Worm (Caenorhabditis elegans): ENCODE measurements around the gene crn-3.

Gene crn-3

DNA sequence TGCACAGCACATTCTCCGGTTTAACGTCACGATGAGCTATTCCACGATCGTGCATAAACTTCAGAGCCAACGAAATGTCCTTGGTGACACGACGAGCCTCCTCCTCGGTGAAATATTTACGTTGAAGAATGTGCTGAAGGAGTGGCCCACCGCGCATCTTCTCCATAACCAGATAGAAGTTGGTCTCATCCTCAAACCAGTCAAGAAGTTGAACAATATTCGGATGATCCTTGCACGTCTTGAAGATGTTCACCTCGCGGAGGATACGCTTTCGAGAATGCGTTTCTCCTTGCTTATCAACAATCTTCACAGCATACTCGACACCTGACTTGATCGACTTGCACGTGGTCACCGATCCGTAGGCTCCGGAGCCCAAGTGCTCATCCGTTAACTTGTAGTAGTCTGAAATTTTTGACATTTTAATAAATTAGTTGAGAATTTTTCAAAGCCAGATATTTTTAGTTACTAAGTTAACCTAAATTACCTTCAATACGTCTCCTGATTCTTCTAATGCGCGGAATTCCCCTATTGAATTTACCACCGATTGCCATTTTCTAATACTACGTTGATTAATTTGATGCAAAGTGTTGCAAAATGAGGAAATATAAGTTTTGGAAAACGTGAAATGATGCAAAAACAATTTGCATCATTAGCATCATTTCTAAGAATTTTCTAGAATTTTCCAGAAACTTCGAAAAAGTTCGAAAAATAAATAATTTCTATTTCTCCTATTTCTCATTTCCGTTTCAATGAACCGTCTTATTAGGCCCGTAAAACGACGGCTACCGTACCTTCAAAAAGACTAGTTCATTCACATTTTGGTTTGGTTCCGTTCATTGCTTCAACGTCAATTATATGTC, 41.7 kb upstream of the crn-3 start (continued):
- TF ChIP-seq zim-3 (tag; optimal IDR thresholded peaks at IDR 0.05) (no peak), F37B4.10 (GFP tag; IDR thresholded peaks at IDR 0.05) (no peak), sdz-38 (tag; optimal IDR thresholded peaks at IDR 0.05) (no peak), madf-3 (GFP tag; IDR thresholded peaks at IDR 0.05) (peak; percentile 70), T26A5.8 (tag; optimal IDR thresholded peaks at IDR 0.05) (no peak), ccch-3 (GFP tag; optimal IDR thresholded peaks at IDR 0.05) (no peak), lin-26 (GFP tag; IDR thresholded peaks at IDR 0.05) (peak; percentile 82), Y95B8A.8 (GFP tag; IDR thresholded peaks at IDR 0.05) (no peak), nfyb-1 (GFP tag; IDR thresholded peaks at IDR 0.05) (peak; percentile 73), lin-35 (GFP tag; optimal IDR thresholded peaks at IDR 0.05) (peak in 1 of 3 experiments; percentile 20), die-1 (tag; optimal IDR thresholded peaks at IDR 0.05) (no peak), cebp-1 (GFP tag; IDR thresholded peaks at IDR 0.05) (no peak), cebp-1 (tag; optimal IDR thresholded peaks at IDR 0.05) (no peak), F10E7.11 (tag; optimal IDR thresholded peaks at IDR 0.05) (no peak), hmg-1.2 (GFP tag; IDR thresholded peaks at IDR 0.05) (peak; percentile 18; the same call in 1 of the 2 replicates), F33H1.4 (GFP tag; IDR thresholded peaks at IDR 0.05) (no peak), Y56A3A.18 (GFP tag; IDR thresholded peaks at IDR 0.05) (no peak; the same call in 1 of the 2 replicates), ztf-26 (tag; optimal IDR thresholded peaks at IDR 0.05) (no peak), hrde-1 (tag; optimal IDR thresholded peaks at IDR 0.05; ENCODE audit: borderline replicate concordance) (no peak), tlf-1 (GFP tag; optimal IDR thresholded peaks at IDR 0.05) (peak; percentile 39), bed-1 (GFP tag; IDR thresholded peaks at IDR 0.05) (no peak), Y67H2A.10 (GFP tag; conservative IDR thresholded peaks at IDR 0.05) (no peak), mxl-1 (tag; optimal IDR thresholded peaks at IDR 0.05) (no peak), rcor-1 (GFP tag; IDR thresholded peaks at IDR 0.05) (no peak; the same call in 1 of the 2 replicates), hsf-1 (GFP tag; IDR thresholded peaks at IDR 0.05) (peak; percentile 85), madf-6 (GFP tag; IDR thresholded peaks at IDR 0.05) (no peak; the same call in 1 of the 2 replicates), Y79H2A.3 (GFP tag; conservative IDR thresholded peaks at IDR 0.05) (0 out of 2 replicates have a peak, but pooled peaks have one; percentile 8), nhr-90 (tag; optimal IDR thresholded peaks at IDR 0.05) (peak; percentile 35), K12H6.12 (tag; optimal IDR thresholded peaks at IDR 0.05) (no peak), ama-1 (optimal IDR thresholded peaks at IDR 0.05) (peak; percentile 74), ama-1 (GFP tag; optimal IDR thresholded peaks at IDR 0.05) (no peak), athp-1 (tag; optimal IDR thresholded peaks at IDR 0.05) (no peak), F22D6.2 (tag; optimal IDR thresholded peaks at IDR 0.05) (no peak), snpc-1.3 (tag; optimal IDR thresholded peaks at IDR 0.05; ENCODE audit: insufficient read depth) (no peak), Y53F4B.3 (GFP tag; IDR thresholded peaks at IDR 0.05) (no peak), let-526 (GFP tag; IDR thresholded peaks at IDR 0.05) (no peak), attf-6 (GFP tag; IDR thresholded peaks at IDR 0.05) (0 out of 2 replicates have a peak, but pooled peaks have one; percentile 26), hlh-12 (tag; optimal IDR thresholded peaks at IDR 0.05) (no peak), ceh-100 (GFP tag; IDR thresholded peaks at IDR 0.05) (0 out of 2 replicates have a peak, but pooled peaks have one; percentile 8), egl-18 (GFP tag; IDR thresholded peaks at IDR 0.05) (no peak), Y53G8AR.9 (GFP tag; conservative IDR thresholded peaks at IDR 0.05) (peak; percentile 32; the same call in 1 of the 2 replicates), nhr-179 (tag; optimal IDR thresholded peaks at IDR 0.05) (no peak), ceh-27 (GFP tag; optimal IDR thresholded peaks at IDR 0.05) (no peak), akir-1 (GFP tag; optimal IDR thresholded peaks at IDR 0.05) (no peak), attf-5 (GFP tag; optimal IDR thresholded peaks at IDR 0.05) (no peak), snpc-4 (GFP tag; optimal IDR thresholded peaks at IDR 0.05) (no peak), snpc-4 (tag; optimal IDR thresholded peaks at IDR 0.05) (no peak), ztf-22 (GFP tag; optimal IDR thresholded peaks at IDR 0.05) (no peak)
